Fruit fly (Drosophila melanogaster) whole organism, pupa: ENCODE measurements around the gene CG4009.

Experiments
- CG10348 ChIP-seq: fragments of 200-800 bp; sonication (Bioruptor generic); IDR thresholded peaks from 2 replicates; pipeline ENCODE4 v1.3.6; 2022; ENCODE audit warnings: missing biosample characterization, missing genetic modification characterization
- CG12605 ChIP-seq: fragments of 200-800 bp; sonication (Bioruptor generic); IDR thresholded peaks from 2 replicates; pipeline ENCODE4 v1.3.6; 2022; ENCODE audit warnings: missing biosample characterization, missing genetic modification characterization
- CG13204 ChIP-seq: fragments of 200-800 bp; sonication (Bioruptor generic); optimal IDR thresholded peaks from 2 replicates; lab custom pipeline; 2018; ENCODE audit warnings: missing biosample characterization, mild to moderate bottlenecking, missing genetic modification characterization, moderate library complexity
- CG14655 ChIP-seq: fragments of 200-800 bp; sonication (Bioruptor generic); optimal IDR thresholded peaks from 3 replicates; lab custom pipeline; 2017; ENCODE audit warnings: mild to moderate bottlenecking, missing biosample characterization, missing genetic modification reagents, missing genetic modification characterization
- CG15710 ChIP-seq: fragments of 200-800 bp; sonication (Bioruptor generic); optimal IDR thresholded peaks from 2 replicates; lab custom pipeline; 2018; ENCODE audit warnings: missing biosample characterization, mild to moderate bottlenecking, missing genetic modification characterization, moderate library complexity
- CG17806 ChIP-seq: fragments of 200-800 bp; sonication (Bioruptor generic); optimal IDR thresholded peaks from 2 replicates; lab custom pipeline; 2018; ENCODE audit warnings: missing biosample characterization, mild to moderate bottlenecking, missing genetic modification characterization, moderate library complexity
- CG32121 ChIP-seq: fragments of 200-800 bp; sonication (Bioruptor generic); IDR thresholded peaks from 2 replicates; pipeline ENCODE4 v1.3.6; 2022; ENCODE audit warnings: missing biosample characterization, missing genetic modification characterization
- CG34367 ChIP-seq: fragments of 200-800 bp; sonication (Bioruptor generic); optimal IDR thresholded peaks from 2 replicates; lab custom pipeline; 2018; ENCODE audit warnings: missing biosample characterization, mild to moderate bottlenecking, missing genetic modification characterization
- CG4496 ChIP-seq: fragments of 200-800 bp; sonication (Bioruptor generic); IDR thresholded peaks from 3 replicates; pipeline ENCODE4 v1.3.6; 2022; ENCODE audit warnings: missing biosample characterization, missing genetic modification characterization
- CG8159 ChIP-seq: fragments of 200-800 bp; sonication (Bioruptor generic); optimal IDR thresholded peaks from 3 replicates; lab custom pipeline; 2018; ENCODE audit warnings: missing biosample characterization, mild to moderate bottlenecking, missing genetic modification characterization, moderate library complexity
- CG8301 ChIP-seq: fragments of 200-800 bp; sonication (Bioruptor generic); optimal IDR thresholded peaks from 2 replicates; lab custom pipeline; 2018; ENCODE audit warnings: missing biosample characterization, mild to moderate bottlenecking, missing genetic modification characterization
- CG9948 ChIP-seq: fragments of 200-800 bp; sonication (Bioruptor generic); optimal IDR thresholded peaks from 2 replicates; lab custom pipeline; 2018; ENCODE audit warnings: missing biosample characterization, mild to moderate bottlenecking, missing genetic modification characterization, moderate library complexity
- D1 ChIP-seq: fragments of 200-800 bp; sonication (Bioruptor generic); optimal IDR thresholded peaks from 2 replicates; lab custom pipeline; 2018; ENCODE audit warnings: missing biosample characterization, mild to moderate bottlenecking, missing genetic modification characterization, moderate library complexity
- EcR ChIP-seq: fragments of 200-800 bp; sonication (Bioruptor generic); optimal IDR thresholded peaks from 3 replicates; lab custom pipeline; 2019; ENCODE audit warnings: missing biosample characterization, missing genetic modification characterization, mild to moderate bottlenecking, moderate library complexity, missing genetic modification reagents
- Ets98B ChIP-seq: fragments of 200-800 bp; sonication (Bioruptor generic); IDR thresholded peaks from 2 replicates; pipeline ENCODE4 v1.3.6; 2022; ENCODE audit warnings: missing biosample characterization, missing genetic modification characterization
- Pif1A ChIP-seq: fragments of 200-800 bp; sonication (Bioruptor generic); optimal IDR thresholded peaks from 3 replicates; lab custom pipeline; 2016; ENCODE audit warnings: missing biosample characterization, missing genetic modification characterization
- Pif1B ChIP-seq: fragments of 200-800 bp; sonication (Bioruptor generic); optimal IDR thresholded peaks from 3 replicates; lab custom pipeline; 2016; ENCODE audit warnings: missing biosample characterization, missing genetic modification characterization
- Snoo ChIP-seq: fragments of 200-800 bp; sonication (Bioruptor generic); optimal IDR thresholded peaks from 3 replicates; lab custom pipeline; 2017; ENCODE audit warnings: missing biosample characterization, mild to moderate bottlenecking, missing genetic modification characterization, inconsistent platforms
- fd96Ca ChIP-seq: fragments of 200-800 bp; sonication (Bioruptor generic); IDR thresholded peaks from 3 replicates; pipeline ENCODE4 v1.3.6; 2022; ENCODE audit warnings: missing biosample characterization, missing genetic modification characterization
- gl ChIP-seq: fragments of 200-800 bp; sonication (Bioruptor generic); optimal IDR thresholded peaks from 2 replicates; lab custom pipeline; 2018; ENCODE audit warnings: missing biosample characterization, mild to moderate bottlenecking, missing genetic modification characterization
- rn ChIP-seq: fragments of 200-800 bp; sonication (Bioruptor generic); IDR thresholded peaks from 2 replicates; pipeline ENCODE4 v1.3.6; 2022; ENCODE audit warnings: missing biosample characterization, missing genetic modification characterization

The CG4009 gene

dm6 chr3R:17079859-17080255 lies 44.0 kb upstream of the CG4009 start, which contains the start of the genes Keap1 and kuk:
Gene Keap1 (minus strand): TSS chr3R:17079945.
Gene kuk (plus strand): TSS chr3R:17080244.
- TF ChIP-seq Pif1A (no peak), CG14655 (GFP tag; lab: Kevin White, UChicago) (peak; percentile 13), CG10348 (GFP tag; lab: Robert Waterston, UW) (no peak), EcR (GFP tag; lab: Kevin White, UChicago) (no peak), CG13204 (GFP tag; lab: Kevin White, UChicago) (no peak), CG4496 (GFP tag; lab: Robert Waterston, UW) (peak; percentile 69; the same call in 2 of the 3 replicates), CG15710 (tag; lab: Kevin White, UChicago) (peak; percentile 48), CG32121 (GFP tag; lab: Robert Waterston, UW) (no peak), Ets98B (peak; percentile 22; the same call in 1 of the 2 replicates), gl (no peak), CG8301 (tag; lab: Kevin White, UChicago) (no peak), rn (GFP tag; lab: Robert Waterston, UW) (0 out of 2 replicates have a peak, but pooled peaks have one; percentile 16), Pif1B (GFP tag; lab: Kevin White, UChicago) (no peak), Snoo (peak; percentile 3), fd96Ca (GFP tag; lab: Robert Waterston, UW) (no peak), CG12605 (no peak), CG17806 (tag; lab: Kevin White, UChicago) (no peak), CG34367 (tag; lab: Kevin White, UChicago) (no peak), CG8159 (tag; lab: Kevin White, UChicago) (peak; percentile 17), D1 (no peak), CG9948 (tag; lab: Kevin White, UChicago) (peak; percentile 7)

- TF ChIP-seq CG17806 (tag; lab: Kevin White, UChicago) (no peak), CG13204 (GFP tag; lab: Kevin White, UChicago) (peak; percentile 8), EcR (GFP tag; lab: Kevin White, UChicago) (peak; percentile 96), Pif1A (peak; percentile 8), Ets98B (peak; percentile 12; the same call in 1 of the 2 replicates), CG12605 (peak; percentile 36; the same call in 1 of the 2 replicates), CG9948 (tag; lab: Kevin White, UChicago) (no peak), Pif1B (GFP tag; lab: Kevin White, UChicago) (peak; percentile 21), CG4496 (GFP tag; lab: Robert Waterston, UW) (peak; percentile 44; the same call in 1 of the 3 replicates), D1 (peak; percentile 57), gl (peak; percentile 65)
Observed at dm6 chr3R:17078961-17079858, 43.4 kb upstream of the CG4009 start.

- TF ChIP-seq CG9948 (tag; lab: Kevin White, UChicago) (no peak), Snoo (no peak), CG4496 (GFP tag; lab: Robert Waterston, UW) (peak; percentile 51; the same call in 1 of the 3 replicates), Pif1B (GFP tag; lab: Kevin White, UChicago) (no peak), Pif1A (no peak), CG8159 (tag; lab: Kevin White, UChicago) (no peak), CG15710 (tag; lab: Kevin White, UChicago) (no peak), CG8301 (tag; lab: Kevin White, UChicago) (no peak), CG32121 (GFP tag; lab: Robert Waterston, UW) (0 out of 2 replicates have a peak, but pooled peaks have one; percentile 15), CG14655 (GFP tag; lab: Kevin White, UChicago) (no peak), CG12605 (peak; percentile 52), CG10348 (GFP tag; lab: Robert Waterston, UW) (no peak), rn (GFP tag; lab: Robert Waterston, UW) (no peak), CG34367 (tag; lab: Kevin White, UChicago) (no peak), fd96Ca (GFP tag; lab: Robert Waterston, UW) (peak; percentile 33; the same call in 1 of the 3 replicates), gl (no peak), D1 (no peak), CG13204 (GFP tag; lab: Kevin White, UChicago) (no peak), Ets98B (peak; percentile 23; the same call in 1 of the 2 replicates), CG17806 (tag; lab: Kevin White, UChicago) (no peak), EcR (GFP tag; lab: Kevin White, UChicago) (peak; percentile 88)
- TF ChIP-seq, all 21 proteins: peak for 6
Observed at dm6 chr3R:17077968-17078417, 42.1 kb upstream of the CG4009 start.

- TF ChIP-seq gl (no peak), CG12605 (peak; percentile 71; the same call in 1 of the 2 replicates), CG15710 (tag; lab: Kevin White, UChicago) (no peak), CG8159 (tag; lab: Kevin White, UChicago) (no peak), Pif1A (no peak), Snoo (peak; percentile 19), CG9948 (tag; lab: Kevin White, UChicago) (no peak)
Observed at dm6 chr3R:17072526-17073114, 36.8 kb upstream of the CG4009 start, which contains the start of the genes Ns1 and mRpS11. Gene Ns1 (minus strand): TSS chr3R:17072675. Gene mRpS11 (plus strand): TSS chr3R:17072732.

dm6 chr3R:17067721-17068120 lies 31.9 kb upstream of the CG4009 start:
- TF ChIP-seq CG9948 (tag; lab: Kevin White, UChicago), result no peak
- TF ChIP-seq CG12605, result no peak
- no peak for TF ChIP-seq gl
- TF ChIP-seq Ets98B, result no peak
- no peak for TF ChIP-seq fd96Ca (GFP tag; lab: Robert Waterston, UW)
- no peak for TF ChIP-seq CG14655 (GFP tag; lab: Kevin White, UChicago)
- TF ChIP-seq, all 21 proteins: peak for 0
